Fruit fly (Drosophila melanogaster) Kc167 (cell line): ENCODE data around the gene CG14667.

ENCODE experiments used
- Myc ChIP-seq: fragments of >200 bp; optimal IDR thresholded peaks from 2 replicates; lab custom pipeline; 2017; ENCODE audit warnings: missing external identifiers
- Sin3A ChIP-seq: fragments of >200 bp; optimal IDR thresholded peaks from 2 replicates; lab custom pipeline; 2018; ENCODE audit warnings: missing external identifiers
- h ChIP-seq: fragments of >200 bp; optimal IDR thresholded peaks from 3 replicates; lab custom pipeline; 2018; ENCODE audit warnings: missing external identifiers
- insv ChIP-seq: fragments of >200 bp; optimal IDR thresholded peaks from 3 replicates; lab custom pipeline; 2018; ENCODE audit warnings: missing external identifiers
- psq ChIP-seq: fragments of >200 bp; optimal IDR thresholded peaks from 2 replicates; lab custom pipeline; 2017; ENCODE audit warnings: missing external identifiers
- ttk ChIP-seq: sonication (Bioruptor generic); optimal IDR thresholded peaks from 2 replicates; lab custom pipeline; 2017; ENCODE audit warnings: missing external identifiers

Gene CG14667

dm6 chr3R:5389435-5389834 is 14.6 kb downstream of the CG14667 start:
- TF ChIP-seq h (no peak), Myc (no peak), ttk (lab: Kevin White, UChicago) (no peak), insv (lab: Kevin White, UChicago) (no peak), psq (no peak), Sin3A (lab: Kevin White, UChicago) (no peak)

- TF ChIP-seq insv (lab: Kevin White, UChicago), result no peak
- no peak for TF ChIP-seq h
- no peak for TF ChIP-seq Myc
- no peak for TF ChIP-seq ttk (lab: Kevin White, UChicago)
- TF ChIP-seq psq, result no peak
- TF ChIP-seq Sin3A (lab: Kevin White, UChicago), result no peak
Measured at dm6 chr3R:5390095-5390663, 15.4 kb downstream of the CG14667 start.

DNA sequence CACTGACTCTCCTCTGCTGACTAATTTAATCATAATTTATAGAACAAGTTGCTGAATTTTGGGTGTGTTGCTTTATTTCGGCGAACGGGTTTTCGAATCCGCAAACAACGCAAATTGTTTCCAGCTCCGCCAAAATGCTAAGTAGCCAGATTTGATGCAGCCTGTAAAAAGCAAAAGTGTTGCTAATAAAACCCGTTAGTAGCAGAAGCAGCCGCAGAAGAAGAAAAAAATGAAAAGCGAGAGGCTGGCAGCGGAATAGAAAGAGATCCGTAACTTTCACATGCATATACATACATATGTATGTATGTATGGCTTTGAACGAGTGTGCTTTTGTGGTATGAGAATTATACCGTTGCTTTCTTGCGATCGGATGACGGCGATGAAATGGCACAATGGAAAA is 17.2 kb downstream of the CG14667 start:
- TF ChIP-seq psq (no peak), ttk (lab: Kevin White, UChicago) (no peak), Sin3A (lab: Kevin White, UChicago) (no peak), insv (lab: Kevin White, UChicago) (no peak), Myc (no peak), h (no peak)

- TF ChIP-seq Myc (no peak), psq (no peak)
Measured at dm6 chr3R:5392621-5393020, 17.8 kb downstream of the CG14667 start, which contains the start of gene kkv. Gene kkv (minus strand): TSS chr3R:5392866.

DNA sequence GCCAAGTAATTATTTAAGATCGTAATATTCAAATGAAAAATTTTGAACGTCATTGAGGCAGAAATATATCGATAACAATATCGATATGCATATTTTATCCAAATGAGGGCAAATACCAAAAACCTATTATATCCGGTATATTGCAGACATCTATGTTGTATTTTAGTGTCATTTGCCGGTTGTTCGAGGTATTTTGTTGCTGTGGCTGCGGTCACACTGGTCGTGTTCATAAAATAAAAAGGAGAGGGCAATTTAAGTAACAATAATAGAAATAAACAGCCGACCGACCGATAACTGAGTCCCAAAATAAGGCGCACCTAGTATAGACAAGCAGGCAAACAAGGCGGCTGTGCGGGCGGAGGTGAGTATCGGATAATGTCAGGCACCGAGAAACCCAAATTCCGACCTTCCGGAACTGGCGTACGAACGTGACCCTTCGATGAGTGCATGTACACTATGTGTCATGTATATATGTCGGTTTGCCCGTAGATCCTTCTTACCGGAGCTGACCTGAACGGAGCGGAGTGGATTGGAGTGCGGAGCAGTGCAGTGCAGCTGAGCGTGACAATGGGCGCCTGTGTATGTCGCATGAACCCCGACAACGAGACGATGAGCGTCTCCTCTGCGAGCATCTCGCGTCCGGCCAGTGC is 19.0 kb downstream of the CG14667 start, which contains the start of gene CG1172:
CG1172 (plus strand) TSS at position 181 of the 650 bp plus-strand sequence.
- TF ChIP-seq h, result no peak
- TF ChIP-seq insv (lab: Kevin White, UChicago), result no peak
- TF ChIP-seq Myc, result no peak
- no peak for TF ChIP-seq ttk (lab: Kevin White, UChicago)
- no peak for TF ChIP-seq Sin3A (lab: Kevin White, UChicago)
- no peak for TF ChIP-seq psq

DNA sequence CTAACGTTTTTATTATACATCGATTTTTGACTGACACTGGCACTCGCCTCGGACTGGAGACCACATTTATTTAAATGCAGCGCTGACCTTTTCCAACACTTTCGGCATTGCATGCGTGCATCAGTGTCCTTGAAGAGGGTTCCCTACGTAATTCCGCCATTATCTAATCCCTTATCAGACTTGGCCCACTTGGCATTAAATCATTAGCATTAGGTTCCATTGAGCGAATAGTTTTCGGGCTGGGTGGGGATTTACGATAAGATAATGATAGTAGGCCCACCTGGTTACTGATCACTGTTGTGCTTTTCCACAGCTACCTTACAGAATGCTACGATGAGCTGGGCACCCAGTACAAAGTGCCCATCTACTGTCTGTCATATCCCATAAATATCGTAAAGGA is 20.4 kb downstream of the CG14667 start:
- TF ChIP-seq insv (lab: Kevin White, UChicago), result no peak
- TF ChIP-seq psq, result no peak
- TF ChIP-seq ttk (lab: Kevin White, UChicago), result no peak
- TF ChIP-seq Sin3A (lab: Kevin White, UChicago), result no peak
- TF ChIP-seq Myc, result no peak
- no peak for TF ChIP-seq h

- TF ChIP-seq h (no peak), psq (no peak)
Measured at dm6 chr3R:5399096-5399495, 24.3 kb downstream of the CG14667 start, which contains the start of gene Or83a. Gene Or83a (minus strand): TSS chr3R:5399196.

DNA sequence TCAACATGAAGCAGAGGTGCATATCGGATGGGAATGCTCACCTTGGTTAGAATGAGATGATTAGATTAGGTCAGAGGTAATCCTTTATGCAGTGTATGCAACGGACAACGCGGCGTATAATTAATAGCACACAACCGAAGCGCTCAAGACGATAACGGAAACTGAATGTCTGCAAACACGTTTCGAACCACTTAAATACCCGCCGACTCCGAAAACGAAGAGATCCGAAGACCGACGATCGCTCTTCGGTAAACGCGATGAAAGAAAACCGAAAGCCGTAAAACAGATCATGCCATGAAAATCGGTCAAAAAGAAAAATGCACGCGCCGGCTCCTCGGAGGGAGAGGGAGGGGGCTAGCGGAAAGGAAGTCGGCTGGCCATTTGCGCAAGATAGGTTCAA is 29.1 kb downstream of the CG14667 start, which contains the start of gene CG2663:
CG2663 (minus strand) TSS at position 173 of the 400 bp plus-strand sequence.
- no peak for TF ChIP-seq ttk (lab: Kevin White, UChicago)
- no peak for TF ChIP-seq psq
- no peak for TF ChIP-seq insv (lab: Kevin White, UChicago)
- no peak for TF ChIP-seq h
- no peak for TF ChIP-seq Sin3A (lab: Kevin White, UChicago)
- TF ChIP-seq Myc, result no peak

DNA sequence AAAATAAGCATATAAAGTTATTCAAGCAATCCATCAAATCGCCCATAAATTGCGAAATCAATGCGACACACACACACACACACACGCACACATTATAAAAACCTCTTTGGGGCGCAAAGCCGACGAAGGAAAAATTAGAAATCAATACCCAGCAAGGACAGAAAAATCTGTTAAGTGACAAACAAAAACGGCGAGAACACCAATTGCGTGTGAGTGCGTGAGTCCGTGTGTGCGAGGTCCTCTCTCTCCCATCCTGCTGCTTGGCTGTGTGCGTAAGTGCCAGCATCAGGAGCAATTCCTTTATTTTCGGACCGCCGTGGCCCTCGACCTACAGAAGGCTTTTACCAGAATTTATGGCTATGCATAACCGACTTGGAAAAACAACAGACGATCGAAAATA is 37.5 kb downstream of the CG14667 start, which contains the start of gene Orco:
Orco (minus strand) TSS at position 101 of the 400 bp plus-strand sequence.
- no peak for TF ChIP-seq insv (lab: Kevin White, UChicago)
- no peak for TF ChIP-seq psq
- no peak for TF ChIP-seq Myc
- TF ChIP-seq Sin3A (lab: Kevin White, UChicago), result no peak
- no peak for TF ChIP-seq h
- no peak for TF ChIP-seq ttk (lab: Kevin White, UChicago)

DNA sequence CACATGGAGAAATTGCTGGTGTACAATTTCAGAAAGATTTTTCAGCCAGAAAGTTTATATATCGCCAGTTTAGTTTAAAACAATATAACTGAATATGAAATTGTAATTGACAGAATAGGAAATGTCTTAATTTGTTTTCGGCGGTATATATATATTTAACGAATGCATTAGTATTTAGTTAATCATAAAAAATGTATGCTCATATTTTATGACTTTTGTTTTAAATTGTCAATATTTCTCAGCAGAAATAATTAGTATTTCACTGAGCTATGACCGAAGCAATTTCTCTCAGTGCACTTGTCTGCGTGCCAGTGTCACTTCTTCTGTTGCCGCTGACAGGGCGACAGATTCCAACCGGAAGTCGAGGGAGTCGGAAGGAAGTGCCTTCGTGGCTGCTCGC is 38.2 kb downstream of the CG14667 start:
- no peak for TF ChIP-seq psq

DNA sequence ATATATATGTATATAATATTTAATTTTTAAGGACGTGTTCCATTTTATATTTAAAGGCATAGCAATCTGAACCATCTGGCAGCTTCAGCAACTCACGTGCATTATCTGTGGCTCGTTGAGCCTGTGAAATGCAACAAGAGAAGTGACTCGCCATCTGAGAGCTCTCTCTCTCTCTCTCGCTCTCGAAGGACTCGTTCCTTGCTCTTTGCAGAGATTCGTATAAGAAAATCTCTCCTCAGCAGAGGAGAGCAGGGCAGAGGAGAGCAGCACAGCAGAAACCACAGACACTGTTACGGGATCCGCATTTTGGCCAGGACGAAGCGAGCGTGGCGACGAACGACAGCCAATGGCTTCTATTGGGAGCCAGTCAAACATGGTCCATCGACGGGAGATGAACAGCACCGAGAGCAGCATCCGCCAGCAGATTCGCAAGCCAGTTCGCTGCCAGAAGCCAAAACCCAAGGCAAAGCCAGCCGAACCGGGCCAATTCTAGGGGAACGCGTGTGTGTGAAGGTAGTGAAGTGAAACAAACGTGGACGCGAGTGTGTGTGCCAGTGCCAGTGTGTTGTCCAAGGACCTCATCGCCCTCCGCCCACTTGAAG is 39.4 kb downstream of the CG14667 start, which contains the start of gene CG14669:
CG14669 (plus strand) TSS at position 381 of the 602 bp plus-strand sequence.
- no peak for TF ChIP-seq Myc
- TF ChIP-seq insv (lab: Kevin White, UChicago), result no peak
- no peak for TF ChIP-seq ttk (lab: Kevin White, UChicago)
- no peak for TF ChIP-seq Sin3A (lab: Kevin White, UChicago)
- TF ChIP-seq psq, result no peak
- no peak for TF ChIP-seq h

DNA sequence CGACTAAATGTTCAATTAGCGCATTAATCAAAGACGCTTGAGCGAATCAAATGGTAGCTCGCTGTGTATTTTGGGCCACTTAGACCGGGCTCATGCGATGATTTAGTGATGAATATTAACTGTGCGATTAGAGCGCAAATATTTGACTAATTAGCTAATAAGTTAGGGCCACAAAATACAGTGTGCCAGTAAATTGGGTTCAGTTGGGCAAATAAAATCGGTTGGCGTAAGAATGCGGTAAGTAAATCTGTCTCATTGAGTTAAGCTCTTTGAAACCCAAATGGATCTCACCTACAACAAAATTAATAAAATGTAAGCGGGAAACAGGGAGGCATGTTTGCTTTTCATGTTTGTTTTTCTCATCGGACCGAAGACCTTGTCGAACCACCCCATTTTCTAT is 45.6 kb downstream of the CG14667 start:
- TF ChIP-seq Myc (no peak), insv (lab: Kevin White, UChicago) (no peak), ttk (lab: Kevin White, UChicago) (no peak), Sin3A (lab: Kevin White, UChicago) (no peak), h (no peak), psq (no peak)

DNA sequence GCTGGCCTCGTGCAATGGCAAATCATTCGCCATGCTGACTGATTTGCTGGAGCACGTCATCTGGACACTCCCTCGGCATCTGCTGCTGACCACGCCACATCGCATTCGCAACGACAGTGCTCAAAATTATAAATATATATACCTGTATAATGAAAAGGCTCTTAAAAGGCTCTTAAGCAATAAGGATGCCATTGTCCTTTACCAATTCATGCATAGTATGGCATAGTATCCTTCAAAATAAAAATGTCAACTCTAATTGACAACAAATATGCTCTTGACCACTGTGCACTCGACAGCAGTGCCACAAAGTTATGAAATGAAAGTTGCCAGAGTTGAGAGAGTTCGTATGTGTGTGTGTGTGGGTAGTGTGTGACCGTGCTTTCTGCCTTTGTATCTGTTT is 47.3 kb downstream of the CG14667 start:
- TF ChIP-seq Sin3A (lab: Kevin White, UChicago), result no peak
- TF ChIP-seq ttk (lab: Kevin White, UChicago), result no peak
